Worm (Caenorhabditis elegans) whole organism, midembryonic: Measurements from ENCODE around the gene mre-11.

Experiments
- T22C8.4 ChIP-seq: fragments of 200-800 bp; sonication (Bioruptor generic); IDR thresholded peaks from 2 replicates; pipeline ENCODE4 v1.3.6; 2022; ENCODE audit warnings: missing genetic modification characterization, missing compliant biosample characterization
- cog-1 ChIP-seq: sonication (generic microtip); optimal IDR thresholded peaks from 2 replicates; lab custom pipeline; 2016; ENCODE audit warnings: missing genetic modification characterization, missing compliant biosample characterization
- flt-1 ChIP-seq: fragments of 200-800 bp; sonication (Bioruptor generic); IDR thresholded peaks from 2 replicates; pipeline ENCODE4 v1.3.6; 2022; ENCODE audit warnings: missing genetic modification characterization, missing compliant biosample characterization
- klf-2 ChIP-seq: fragments of 200-800 bp; sonication (Bioruptor generic); conservative IDR thresholded peaks from 2 replicates; pipeline ENCODE4 v1.3.6; 2022; ENCODE audit warnings: missing genetic modification reagents, missing genetic modification characterization, missing compliant biosample characterization
- med-1 ChIP-seq: sonication (generic microtip); optimal IDR thresholded peaks from 2 replicates; lab custom pipeline; 2017; ENCODE audit warnings: missing genetic modification characterization, mild to moderate bottlenecking, missing compliant biosample characterization, antibody characterized with exemption, missing genetic modification reagents; ENCODE audit not compliant: insufficient read depth
- ref-1 ChIP-seq: fragments of 200-800 bp; sonication (Bioruptor generic); conservative IDR thresholded peaks from 2 replicates; pipeline ENCODE4 v1.3.6; 2022; ENCODE audit warnings: missing genetic modification reagents, missing genetic modification characterization, missing compliant biosample characterization
- tab-1 ChIP-seq: fragments of 200-800 bp; sonication (Bioruptor generic); IDR thresholded peaks from 2 replicates; pipeline ENCODE4 v1.3.6; 2022; ENCODE audit warnings: missing genetic modification characterization, missing compliant biosample characterization
- ztf-23 ChIP-seq: fragments of 200-800 bp; sonication (Bioruptor generic); IDR thresholded peaks from 2 replicates; pipeline ENCODE4 v1.3.6; 2022; ENCODE audit warnings: missing genetic modification reagents, missing genetic modification characterization, missing compliant biosample characterization
- ztf-29 ChIP-seq: fragments of 200-800 bp; sonication (Bioruptor generic); IDR thresholded peaks from 2 replicates; pipeline ENCODE4 v1.3.6; 2022; ENCODE audit warnings: missing genetic modification reagents, missing genetic modification characterization, missing compliant biosample characterization

The mre-11 gene

DNA sequence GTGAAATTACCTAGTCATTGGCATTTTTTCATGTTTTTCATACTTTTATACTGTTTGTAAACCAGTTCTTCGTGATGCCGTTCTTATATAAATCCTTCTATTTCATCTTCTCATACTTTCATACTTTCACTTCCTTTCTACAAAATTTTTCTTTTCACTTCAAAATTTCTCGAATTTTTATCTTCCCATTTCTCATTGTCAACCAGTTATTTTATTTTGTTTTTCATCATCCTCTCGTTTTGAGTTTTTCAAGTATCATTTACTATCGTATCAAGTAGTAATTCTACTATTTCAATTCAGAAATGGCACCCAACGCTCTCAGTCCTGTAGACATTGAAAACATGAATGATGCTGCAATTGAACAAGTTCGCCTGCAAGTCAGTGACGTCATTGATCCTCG is 22.0 kb upstream of the mre-11 start, which contains the start of gene F28H7.8:
TSS of gene F28H7.8 (plus strand) at position 301 of the 400 bp plus-strand sequence.
- no peak for TF ChIP-seq klf-2 (GFP tag; lab: Robert Waterston, UW)
- no peak for TF ChIP-seq ztf-29 (GFP tag; lab: Robert Waterston, UW)
- no peak for TF ChIP-seq tab-1 (GFP tag; lab: Robert Waterston, UW)
- no peak for TF ChIP-seq flt-1
- no peak for TF ChIP-seq T22C8.4 (GFP tag; lab: Robert Waterston, UW)
- no peak for TF ChIP-seq ztf-23 (GFP tag; lab: Robert Waterston, UW)
- no peak for TF ChIP-seq cog-1 (tag; lab: Kevin White, UChicago)
- TF ChIP-seq ref-1 (GFP tag; lab: Robert Waterston, UW): no peak
- no peak for TF ChIP-seq med-1 (GFP tag; lab: Kevin White, UChicago)

DNA sequence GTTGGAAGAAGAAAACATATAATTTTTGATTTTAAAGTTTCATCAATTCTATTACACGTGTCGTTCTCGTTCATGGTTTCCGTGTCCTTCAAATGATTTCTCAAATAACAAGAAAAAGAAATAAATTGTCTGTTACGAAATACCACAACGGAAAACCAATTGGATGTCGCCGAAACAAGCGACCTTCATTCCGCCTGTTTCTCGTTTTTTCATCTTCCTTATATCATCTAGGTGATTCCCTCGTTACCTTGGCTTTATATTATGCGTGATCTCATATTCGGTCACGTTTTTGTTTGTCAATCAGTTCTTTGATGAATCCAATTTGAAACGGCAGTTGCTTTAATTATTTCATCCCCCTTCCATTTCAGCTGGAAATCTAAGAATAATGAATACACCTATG is 20.5 kb upstream of the mre-11 start:
- TF ChIP-seq cog-1 (tag; lab: Kevin White, UChicago): no peak
- TF ChIP-seq ztf-29 (GFP tag; lab: Robert Waterston, UW): no peak
- no peak for TF ChIP-seq tab-1 (GFP tag; lab: Robert Waterston, UW)
- no peak for TF ChIP-seq ref-1 (GFP tag; lab: Robert Waterston, UW)
- no peak for TF ChIP-seq med-1 (GFP tag; lab: Kevin White, UChicago)

DNA sequence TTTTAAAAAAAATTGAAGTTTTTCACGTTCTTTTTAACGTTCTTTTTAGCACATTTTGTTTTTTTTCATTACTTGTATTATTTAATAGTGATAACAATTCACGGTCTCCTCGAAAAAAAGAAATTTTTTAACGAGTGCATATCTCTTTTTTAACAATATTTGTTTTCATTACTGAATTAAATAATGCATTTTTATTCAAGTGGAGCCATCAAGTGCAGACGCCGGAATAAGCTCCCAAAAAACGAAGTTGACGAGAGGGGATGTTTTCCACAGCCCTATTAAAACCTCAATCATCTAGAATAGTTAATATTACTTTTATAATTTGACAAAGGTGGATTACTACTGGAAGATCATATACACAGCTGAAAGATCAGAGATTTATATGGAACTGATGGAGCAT is 20.0 kb upstream of the mre-11 start, which contains the start of gene irld-6:
TSS of gene irld-6 (minus strand) at position 101 of the 400 bp plus-strand sequence.
- TF ChIP-seq ztf-29 (GFP tag; lab: Robert Waterston, UW) (no peak), cog-1 (tag; lab: Kevin White, UChicago) (no peak), med-1 (GFP tag; lab: Kevin White, UChicago) (no peak), T22C8.4 (GFP tag; lab: Robert Waterston, UW) (no peak)

DNA sequence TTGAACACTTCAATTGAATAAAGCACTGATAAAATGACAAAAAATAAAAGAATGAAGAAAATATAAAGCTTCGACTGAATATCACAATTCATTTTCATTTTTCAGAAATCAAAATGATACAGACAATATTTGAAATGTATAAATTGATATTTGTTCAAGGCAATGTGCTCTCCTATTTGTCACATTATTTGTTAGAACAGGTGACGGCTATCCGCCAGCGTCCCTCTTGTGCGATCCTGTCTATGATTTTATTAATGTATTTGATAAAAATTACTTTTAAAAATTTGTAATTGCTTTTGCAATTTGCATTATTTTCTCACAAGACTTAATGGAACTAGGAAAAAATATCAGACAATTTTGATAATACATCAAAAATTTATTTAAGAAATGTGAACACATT is 17.4 kb upstream of the mre-11 start, which contains the start of gene F28H7.7:
TSS of gene F28H7.7 (minus strand) at position 101 of the 400 bp plus-strand sequence.
- TF ChIP-seq T22C8.4 (GFP tag; lab: Robert Waterston, UW) (no peak), ref-1 (GFP tag; lab: Robert Waterston, UW) (no peak), ztf-29 (GFP tag; lab: Robert Waterston, UW) (no peak), flt-1 (no peak), ztf-23 (GFP tag; lab: Robert Waterston, UW) (no peak), med-1 (GFP tag; lab: Kevin White, UChicago) (no peak), cog-1 (tag; lab: Kevin White, UChicago) (no peak), tab-1 (GFP tag; lab: Robert Waterston, UW) (no peak), klf-2 (GFP tag; lab: Robert Waterston, UW) (no peak)

DNA sequence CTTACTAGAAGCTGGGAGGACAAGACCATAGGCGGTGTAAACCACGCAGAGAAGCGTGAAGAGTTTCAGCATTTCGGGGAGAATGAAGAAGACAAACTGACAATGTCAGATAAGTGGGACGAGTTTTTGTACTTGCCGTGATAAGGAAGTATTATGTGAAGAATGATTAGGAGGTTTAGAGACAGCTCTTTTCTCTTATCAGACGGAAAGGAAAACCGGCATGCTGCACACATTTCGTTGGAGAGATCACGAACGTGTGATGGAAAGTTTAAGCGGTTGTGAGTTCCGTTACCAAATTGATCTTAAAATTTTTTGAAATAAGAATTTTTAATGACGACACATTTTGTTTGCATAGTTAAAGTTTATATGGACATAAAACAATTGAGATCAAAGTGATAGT is 14.0 kb upstream of the mre-11 start, which contains the start of gene F28H7.3:
TSS of gene F28H7.3 (minus strand) at position 159 of the 400 bp plus-strand sequence.
- TF ChIP-seq klf-2 (GFP tag; lab: Robert Waterston, UW) (no peak), med-1 (GFP tag; lab: Kevin White, UChicago) (no peak), ztf-29 (GFP tag; lab: Robert Waterston, UW) (no peak), T22C8.4 (GFP tag; lab: Robert Waterston, UW) (no peak), cog-1 (tag; lab: Kevin White, UChicago) (no peak), ref-1 (GFP tag; lab: Robert Waterston, UW) (no peak), ztf-23 (GFP tag; lab: Robert Waterston, UW) (no peak), flt-1 (no peak), tab-1 (GFP tag; lab: Robert Waterston, UW) (no peak)

DNA sequence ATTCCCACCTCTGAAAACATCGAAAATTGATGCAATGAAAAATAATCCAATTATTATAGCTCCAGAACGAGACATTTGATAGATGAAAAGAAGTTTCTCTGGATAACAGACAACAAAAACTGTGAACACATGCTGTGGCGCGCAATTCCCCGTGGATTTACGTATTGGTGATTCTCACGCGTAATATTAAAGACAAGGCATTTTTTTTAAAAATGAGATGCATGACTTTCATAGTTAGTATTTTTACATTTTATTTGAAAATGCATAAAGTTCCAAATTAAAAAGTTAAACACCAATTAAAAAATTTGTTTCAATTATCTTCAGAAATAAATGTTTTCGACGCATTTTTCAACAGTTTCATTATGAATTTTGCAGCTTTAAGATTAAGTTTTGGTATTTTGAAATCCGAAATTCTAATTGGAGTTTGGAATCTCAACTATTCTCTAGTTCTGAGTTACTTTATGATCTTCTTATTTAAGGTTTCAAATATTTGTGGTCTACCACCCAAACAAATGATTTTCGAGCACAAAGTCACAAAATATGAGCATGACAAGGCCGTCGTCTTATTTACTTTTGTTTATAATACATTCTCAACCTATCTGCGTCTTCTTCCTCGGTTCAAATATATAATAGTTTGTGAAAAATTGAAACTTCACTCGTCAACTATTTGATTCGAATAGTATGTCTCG is 10.7 kb upstream of the mre-11 start, which contains the start of the genes selt-1.2 and F28H7.2:
TSS of gene selt-1.2 (minus strand) at position 101 of the 689 bp plus-strand sequence.
TSS of gene F28H7.2 (plus strand) at position 639 of the 689 bp plus-strand sequence.
- TF ChIP-seq flt-1: no peak
- TF ChIP-seq med-1 (GFP tag; lab: Kevin White, UChicago): no peak

DNA sequence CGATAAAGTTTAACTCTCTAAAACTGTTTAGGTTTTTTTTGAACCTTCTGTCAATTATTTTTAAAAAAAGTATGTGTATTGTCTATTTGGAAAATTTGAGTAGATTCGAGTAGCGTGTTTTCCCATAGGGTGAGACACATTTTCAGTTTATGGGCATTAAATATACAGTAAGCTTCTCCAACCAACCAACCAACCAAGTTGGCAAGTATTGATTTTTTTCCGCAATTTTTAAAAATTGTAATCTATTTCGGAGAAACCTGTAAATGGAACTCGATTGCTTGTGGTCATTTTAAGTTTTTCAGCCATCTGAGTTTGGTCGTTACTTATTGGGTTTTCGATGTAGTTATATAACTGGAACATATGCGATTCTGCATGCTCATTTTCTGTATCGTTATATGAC is 8.4 kb upstream of the mre-11 start, which contains the start of gene srj-21:
TSS of gene srj-21 (plus strand) at position 301 of the 400 bp plus-strand sequence.
- no peak for TF ChIP-seq med-1 (GFP tag; lab: Kevin White, UChicago)
- no peak for TF ChIP-seq flt-1
- TF ChIP-seq ztf-23 (GFP tag; lab: Robert Waterston, UW): no peak
- no peak for TF ChIP-seq tab-1 (GFP tag; lab: Robert Waterston, UW)
- no peak for TF ChIP-seq T22C8.4 (GFP tag; lab: Robert Waterston, UW)
- no peak for TF ChIP-seq klf-2 (GFP tag; lab: Robert Waterston, UW)
- TF ChIP-seq cog-1 (tag; lab: Kevin White, UChicago): no peak
- TF ChIP-seq ztf-29 (GFP tag; lab: Robert Waterston, UW): no peak
- TF ChIP-seq ref-1 (GFP tag; lab: Robert Waterston, UW): no peak

DNA sequence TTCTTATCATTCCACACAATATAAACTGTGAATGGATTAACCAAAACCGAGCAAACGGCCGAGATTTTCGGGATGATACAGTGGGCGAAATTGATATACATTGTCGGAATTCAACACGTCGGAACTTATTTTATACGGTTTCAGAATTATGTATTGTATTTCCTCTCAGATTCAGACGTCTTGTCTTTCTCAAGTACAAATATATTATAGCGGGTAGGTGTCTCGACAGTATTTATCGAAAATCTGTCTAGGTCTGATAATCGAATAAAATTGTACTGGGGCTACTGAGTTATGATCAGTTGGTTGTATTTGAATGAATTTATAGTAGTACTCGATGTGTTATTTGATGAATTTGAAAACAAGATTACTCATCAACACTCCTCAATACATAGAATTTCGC is 7.0 kb upstream of the mre-11 start, which contains the start of gene srj-22:
TSS of gene srj-22 (minus strand) at position 101 of the 400 bp plus-strand sequence.
- TF ChIP-seq tab-1 (GFP tag; lab: Robert Waterston, UW): no peak
- TF ChIP-seq flt-1: no peak
- no peak for TF ChIP-seq T22C8.4 (GFP tag; lab: Robert Waterston, UW)
- TF ChIP-seq ref-1 (GFP tag; lab: Robert Waterston, UW): no peak
- no peak for TF ChIP-seq ztf-29 (GFP tag; lab: Robert Waterston, UW)
- no peak for TF ChIP-seq cog-1 (tag; lab: Kevin White, UChicago)
- no peak for TF ChIP-seq med-1 (GFP tag; lab: Kevin White, UChicago)

DNA sequence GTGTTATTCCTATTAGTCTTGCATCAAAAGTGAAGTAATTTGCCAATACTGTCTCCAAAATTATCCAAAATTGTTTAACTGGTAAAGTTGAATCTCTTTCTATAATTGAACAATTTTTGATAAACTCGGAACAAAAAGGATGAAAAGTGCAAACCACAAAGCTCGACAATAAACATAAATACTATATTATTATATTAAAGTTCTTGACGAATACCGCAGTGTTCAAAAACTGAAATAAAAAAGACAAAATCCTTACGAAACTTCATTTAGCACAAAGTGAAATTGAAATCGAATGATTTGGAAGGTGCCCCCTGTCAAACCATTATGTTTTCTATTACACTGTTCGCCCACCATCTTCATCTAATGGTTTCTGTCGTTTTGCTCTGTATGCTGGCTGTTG is 4.7 kb upstream of the mre-11 start, which contains the start of gene ZC302.3:
TSS of gene ZC302.3 (minus strand) at position 101 of the 400 bp plus-strand sequence.
- TF ChIP-seq ztf-29 (GFP tag; lab: Robert Waterston, UW) (no peak), med-1 (GFP tag; lab: Kevin White, UChicago) (no peak), ref-1 (GFP tag; lab: Robert Waterston, UW) (no peak), tab-1 (GFP tag; lab: Robert Waterston, UW) (no peak), cog-1 (tag; lab: Kevin White, UChicago) (no peak), ztf-23 (GFP tag; lab: Robert Waterston, UW) (no peak), klf-2 (GFP tag; lab: Robert Waterston, UW) (no peak), T22C8.4 (GFP tag; lab: Robert Waterston, UW) (no peak), flt-1 (no peak)
